Fruit fly (Drosophila melanogaster): Measurements from ENCODE around the gene CG13926.

CG13926 gene

dm6 chr3L:1569966-1570276 lies 48.0 kb downstream of the CG13926 start:
- TF ChIP-seq net (GFP tag; optimal IDR thresholded peaks at IDR 0.05) = no peak
- TF ChIP-seq svp (GFP tag) = peak; percentile 74
- TF ChIP-seq Sox14 (GFP tag; optimal IDR thresholded peaks at IDR 0.05) = peak; percentile 39
- TF ChIP-seq ss (GFP tag; optimal IDR thresholded peaks at IDR 0.05) = peak in 1 of 2 experiments; percentile 30
- no peak for TF ChIP-seq CG11902 (GFP tag; optimal IDR thresholded peaks at IDR 0.05)
- no peak for TF ChIP-seq CG11762 (GFP tag; optimal IDR thresholded peaks at IDR 0.05; ENCODE audit: insufficient read depth)
- TF ChIP-seq CG11294 (GFP tag; IDR thresholded peaks at IDR 0.05) = no peak
- no peak for TF ChIP-seq Eip78C (GFP tag)
- peak; percentile 57 for TF ChIP-seq CG6854 (GFP tag; optimal IDR thresholded peaks at IDR 0.05)

- TF ChIP-seq spab (GFP tag; optimal IDR thresholded peaks at IDR 0.05) = no peak
- TF ChIP-seq topi (GFP tag; optimal IDR thresholded peaks at IDR 0.05) = peak; percentile 3
- no peak for TF ChIP-seq esn (GFP tag; optimal IDR thresholded peaks at IDR 0.05)
- TF ChIP-seq fd85E (GFP tag; optimal IDR thresholded peaks at IDR 0.05) = no peak
- TF ChIP-seq CG7368 (GFP tag; optimal IDR thresholded peaks at IDR 0.05) = no peak
- TF ChIP-seq fkh (GFP tag; optimal IDR thresholded peaks at IDR 0.05) = no peak
- TF ChIP-seq net (GFP tag; optimal IDR thresholded peaks at IDR 0.05) = no peak
- TF ChIP-seq eg (GFP tag; IDR thresholded peaks at IDR 0.05) = peak; percentile 2; the same call in 1 of the 3 replicates
- no peak for TF ChIP-seq dac (GFP tag; optimal IDR thresholded peaks at IDR 0.05)
- no peak for TF ChIP-seq CG8119 (GFP tag; IDR thresholded peaks at IDR 0.05)
- peak; percentile 57 for TF ChIP-seq Eip78C (GFP tag)
- TF ChIP-seq vri (GFP tag; optimal IDR thresholded peaks at IDR 0.05) = peak; percentile 66
- TF ChIP-seq CG15336 (GFP tag; IDR thresholded peaks at IDR 0.05) = no peak
- TF ChIP-seq CG1621 (tag; optimal IDR thresholded peaks at IDR 0.05) = no peak
- peak; percentile 9 for TF ChIP-seq CG6808 (GFP tag; optimal IDR thresholded peaks at IDR 0.05)
- peak; percentile 98 for TF ChIP-seq svp (GFP tag)
- no peak for TF ChIP-seq CG6163 (GFP tag; IDR thresholded peaks at IDR 0.05)
- no peak for TF ChIP-seq Sox14 (GFP tag; optimal IDR thresholded peaks at IDR 0.05)
- peak; percentile 15 for TF ChIP-seq CG8632 (GFP tag; optimal IDR thresholded peaks at IDR 0.05)
- TF ChIP-seq CG11762 (GFP tag; optimal IDR thresholded peaks at IDR 0.05; ENCODE audit: insufficient read depth) = no peak
- no peak for TF ChIP-seq CG3032 (tag; optimal IDR thresholded peaks at IDR 0.05)
- no peak for TF ChIP-seq cyc (GFP tag; optimal IDR thresholded peaks at IDR 0.05)
- TF ChIP-seq Met (GFP tag; optimal IDR thresholded peaks at IDR 0.05) = no peak
- peak; percentile 10 for TF ChIP-seq Eip93F (GFP tag; optimal IDR thresholded peaks at IDR 0.05)
- TF ChIP-seq Blimp-1 (GFP tag; optimal IDR thresholded peaks at IDR 0.05) = no peak
- no peak for TF ChIP-seq Hr38 (GFP tag; optimal IDR thresholded peaks at IDR 0.05)
- TF ChIP-seq Gug (GFP tag; IDR thresholded peaks at IDR 0.05) = no peak
- no peak for TF ChIP-seq Eip75B (GFP tag; optimal IDR thresholded peaks at IDR 0.05)
- no peak for TF ChIP-seq CG6792 (GFP tag; optimal IDR thresholded peaks at IDR 0.05)
- TF ChIP-seq CG10669 (GFP tag; optimal IDR thresholded peaks at IDR 0.05) = no peak
- no peak for TF ChIP-seq dsx (GFP tag; optimal IDR thresholded peaks at IDR 0.05; ENCODE audit: poor library complexity, severe bottlenecking)
- TF ChIP-seq Sox102F (GFP tag; optimal IDR thresholded peaks at IDR 0.05) = peak; percentile 28
- TF ChIP-seq CG10631 (GFP tag; optimal IDR thresholded peaks at IDR 0.05) = no peak
- peak; percentile 15 for TF ChIP-seq CG3919 (GFP tag; optimal IDR thresholded peaks at IDR 0.05)
- TF ChIP-seq ss (GFP tag; optimal IDR thresholded peaks at IDR 0.05) = peak in 1 of 2 experiments; percentile 22
Observed at dm6 chr3L:1569162-1569965, 48.6 kb downstream of the CG13926 start, which contains the start of gene Tmep. Tmep (plus strand) TSS chr3L:1569181.
